Worm (Caenorhabditis elegans): ENCODE measurements around the gene glr-7.

Gene glr-7

ce11 chrX:2380818-2381217, 38.9 kb downstream of the glr-7 start:
- no peak for TF ChIP-seq unc-62 (GFP tag; optimal IDR thresholded peaks at IDR 0.05)

ce11 chrX:2375300-2376035, 44.2 kb downstream of the glr-7 start, which contains the start of gene F47G3.3:
Gene F47G3.3 (plus strand): TSS chrX:2375985.
- TF ChIP-seq unc-62 (GFP tag; optimal IDR thresholded peaks at IDR 0.05), result no peak

ce11 chrX:2372134-2372533, 47.5 kb downstream of the glr-7 start:
- no peak for TF ChIP-seq unc-62 (GFP tag; optimal IDR thresholded peaks at IDR 0.05)

- TF ChIP-seq unc-62 (GFP tag; optimal IDR thresholded peaks at IDR 0.05), result no peak
These were observed 49.0 kb downstream of the glr-7 start for ce11 chrX:2370655-2371054.

ce11 chrX:2369073-2369472, 50.6 kb downstream of the glr-7 start:
- no peak for TF ChIP-seq unc-62 (GFP tag; optimal IDR thresholded peaks at IDR 0.05)

- no peak for TF ChIP-seq unc-62 (GFP tag; optimal IDR thresholded peaks at IDR 0.05)
These were observed 51.4 kb downstream of the glr-7 start for ce11 chrX:2368042-2368814.

ce11 chrX:2365890-2366289, 53.8 kb downstream of the glr-7 start, which contains the start of gene T24D8.6:
Gene T24D8.6 (minus strand): TSS chrX:2365990.
- TF ChIP-seq unc-62 (GFP tag; optimal IDR thresholded peaks at IDR 0.05), result no peak

ce11 chrX:2364703-2365299, 54.9 kb downstream of the glr-7 start:
- TF ChIP-seq unc-62 (GFP tag; optimal IDR thresholded peaks at IDR 0.05), result no peak

All from whole organism, dauer.